Worm (Caenorhabditis elegans) whole organism, young adult: ENCODE data around the gene oga-1.

Experiments
- ccch-3 ChIP-seq: fragments of 200-800 bp; sonication (Bioruptor generic); optimal IDR thresholded peaks from 2 replicates; lab custom pipeline; 2018; ENCODE audit warnings: mild to moderate bottlenecking, missing genetic modification characterization, missing compliant biosample characterization
- ceh-27 ChIP-seq: fragments of 200-800 bp; sonication (Bioruptor generic); optimal IDR thresholded peaks from 2 replicates; lab custom pipeline; 2018; ENCODE audit warnings: mild to moderate bottlenecking, missing genetic modification characterization, moderate library complexity, missing compliant biosample characterization
- unc-62 ChIP-seq: fragments of 150-350 bp; optimal IDR thresholded peaks from 2 replicates; lab custom pipeline; 2014; ENCODE audit warnings: missing biosample characterization, missing genetic modification reagents, missing genetic modification characterization

- TF ChIP-seq unc-62 (GFP tag; lab: Kevin White, UChicago) (no peak), ceh-27 (GFP tag; lab: Kevin White, UChicago) (no peak), ccch-3 (GFP tag; lab: Kevin White, UChicago) (no peak)
Measured at ce11 chrX:9388686-9389085, 41.5 kb upstream of the oga-1 start.
